Worm (Caenorhabditis elegans) whole organism, L4 larva: ENCODE results near the gene F40F11.3.

Experiments
- F37D6.2 ChIP-seq: sonication (generic microtip); optimal IDR thresholded peaks from 2 replicates; lab custom pipeline; 2016; ENCODE audit warnings: mild to moderate bottlenecking, missing genetic modification characterization, missing compliant biosample characterization
- F49E8.2 ChIP-seq: sonication (generic microtip); optimal IDR thresholded peaks from 2 replicates; lab custom pipeline; 2016; ENCODE audit warnings: missing compliant biosample characterization, mild to moderate bottlenecking, missing genetic modification characterization, borderline replicate concordance
- R02D3.7 ChIP-seq: fragments of 150-350 bp; sonication (generic microtip); optimal IDR thresholded peaks from 3 replicates; lab custom pipeline; 2014; ENCODE audit warnings: missing biosample characterization, missing genetic modification characterization
- T20F7.1 ChIP-seq: fragments of 200-800 bp; sonication (Bioruptor generic); optimal IDR thresholded peaks from 2 replicates; lab custom pipeline; 2018; ENCODE audit warnings: mild to moderate bottlenecking, missing genetic modification characterization, missing compliant biosample characterization
- Y105C5A.15 ChIP-seq: fragments of 200-800 bp; sonication (Bioruptor generic); IDR thresholded peaks from 2 replicates; pipeline ENCODE4 v1.3.6; 2022; ENCODE audit warnings: missing genetic modification characterization, missing compliant biosample characterization
- Y48G9A.11 ChIP-seq: fragments of 200-800 bp; sonication (Bioruptor generic); IDR thresholded peaks from 2 replicates; pipeline ENCODE4 v1.3.6; 2022; ENCODE audit warnings: missing genetic modification reagents, missing genetic modification characterization, missing compliant biosample characterization
- Y5F2A.4 ChIP-seq: fragments of 200-800 bp; sonication (Bioruptor generic); optimal IDR thresholded peaks from 2 replicates; lab custom pipeline; 2018; ENCODE audit warnings: mild to moderate bottlenecking, missing genetic modification characterization, missing compliant biosample characterization
- Y75B8A.6 ChIP-seq: fragments of 200-800 bp; sonication (Bioruptor generic); IDR thresholded peaks from 2 replicates; pipeline ENCODE4 v1.3.6; 2022; ENCODE audit warnings: missing genetic modification reagents, missing genetic modification characterization, missing compliant biosample characterization
- ZK546.5 ChIP-seq, 2 experiments: sonication (generic microtip); optimal IDR thresholded peaks; 2 replicates each; lab custom pipeline; 2017; ENCODE audit warnings: missing biosample characterization in 2 of 2, missing genetic modification characterization in 2 of 2
- aha-1 ChIP-seq: fragments of 150-350 bp; peaks from one replicate; lab custom pipeline; 2014; ENCODE audit warnings: missing biosample characterization, missing genetic modification characterization
- aly-2 ChIP-seq: sonication (generic microtip); optimal IDR thresholded peaks from 2 replicates; lab custom pipeline; 2018; ENCODE audit warnings: missing biosample characterization, missing genetic modification characterization
- arid-1 ChIP-seq: fragments of 200-800 bp; sonication (Bioruptor generic); conservative IDR thresholded peaks from 2 replicates; pipeline ENCODE4 v1.3.6; 2022; ENCODE audit warnings: missing genetic modification reagents, missing genetic modification characterization, missing compliant biosample characterization
- ceh-20 ChIP-seq: fragments of 200-800 bp; sonication (Bioruptor generic); IDR thresholded peaks from 2 replicates; pipeline ENCODE4 v1.3.6; 2022; ENCODE audit warnings: missing genetic modification reagents, missing genetic modification characterization, missing compliant biosample characterization
- ceh-28 ChIP-seq: fragments of 150-350 bp; optimal IDR thresholded peaks from 2 replicates; lab custom pipeline; 2014; ENCODE audit warnings: missing biosample characterization, missing genetic modification reagents, missing genetic modification characterization
- ceh-62 ChIP-seq: sonication (generic microtip); optimal IDR thresholded peaks from 2 replicates; lab custom pipeline; 2017; ENCODE audit warnings: missing biosample characterization, missing genetic modification characterization
- ceh-82 ChIP-seq: sonication (generic microtip); optimal IDR thresholded peaks from 2 replicates; lab custom pipeline; 2017; ENCODE audit warnings: missing biosample characterization, missing genetic modification characterization
- cey-2 ChIP-seq: sonication (generic microtip); optimal IDR thresholded peaks from 3 replicates; lab custom pipeline; 2017; ENCODE audit warnings: missing genetic modification characterization, mild to moderate bottlenecking, missing compliant biosample characterization, antibody characterized with exemption, borderline replicate concordance; ENCODE audit not compliant: insufficient read depth
- daf-12 ChIP-seq: fragments of 150-350 bp; optimal IDR thresholded peaks from 2 replicates; lab custom pipeline; 2014; ENCODE audit warnings: missing biosample characterization, missing genetic modification reagents, missing genetic modification characterization
- daf-16 ChIP-seq, 3 experiments: sonication (generic microtip); optimal IDR thresholded peaks; 2 replicates each; lab custom pipeline; 2016 to 2017; ENCODE audit warnings: missing genetic modification characterization in 3 of 3, missing genetic modification reagents in 3 of 3, mild to moderate bottlenecking in 2 of 3, missing compliant biosample characterization in 2 of 3, missing biosample characterization in 1 of 3, moderate library complexity in 1 of 3
- daf-8 ChIP-seq: fragments of 200-800 bp; sonication (Bioruptor generic); IDR thresholded peaks from 2 replicates; pipeline ENCODE4 v1.3.6; 2022; ENCODE audit warnings: missing genetic modification characterization, missing compliant biosample characterization
- dmd-6 ChIP-seq: fragments of 200-800 bp; sonication (Bioruptor generic); IDR thresholded peaks from 2 replicates; pipeline ENCODE4 v1.3.6; 2022; ENCODE audit warnings: missing genetic modification reagents, missing genetic modification characterization, missing compliant biosample characterization
- dve-1 ChIP-seq: sonication (generic microtip); optimal IDR thresholded peaks from 2 replicates; lab custom pipeline; 2017; ENCODE audit warnings: antibody characterized with exemption, mild to moderate bottlenecking, missing genetic modification characterization, missing compliant biosample characterization; ENCODE audit not compliant: insufficient read depth
- egl-27 ChIP-seq: sonication (generic microtip); optimal IDR thresholded peaks from 3 replicates; lab custom pipeline; 2017; ENCODE audit warnings: missing biosample characterization, missing genetic modification reagents, missing genetic modification characterization
- egl-43 ChIP-seq: fragments of 200-800 bp; sonication (Bioruptor generic); IDR thresholded peaks from 2 replicates; pipeline ENCODE4 v1.3.6; 2022; ENCODE audit warnings: missing genetic modification reagents, missing genetic modification characterization, missing compliant biosample characterization
- gei-8 ChIP-seq: fragments of 200-800 bp; sonication (Bioruptor generic); optimal IDR thresholded peaks from 2 replicates; lab custom pipeline; 2018; ENCODE audit warnings: mild to moderate bottlenecking, missing genetic modification characterization, missing compliant biosample characterization
- hlh-11 ChIP-seq: fragments of 200-800 bp; sonication (Bioruptor generic); optimal IDR thresholded peaks from 2 replicates; lab custom pipeline; 2018; ENCODE audit warnings: mild to moderate bottlenecking, missing genetic modification characterization, missing compliant biosample characterization
- jun-1 ChIP-seq: fragments of 150-350 bp; optimal IDR thresholded peaks from 2 replicates; lab custom pipeline; 2014; ENCODE audit warnings: missing biosample characterization, missing genetic modification reagents, missing genetic modification characterization
- lin-1 ChIP-seq: fragments of 200-800 bp; sonication (Bioruptor generic); IDR thresholded peaks from 2 replicates; pipeline ENCODE4 v1.3.6; 2022; ENCODE audit warnings: missing genetic modification reagents, missing genetic modification characterization, missing compliant biosample characterization
- lin-15B ChIP-seq: fragments of 150-350 bp; sonication (generic microtip); optimal IDR thresholded peaks from 3 replicates; lab custom pipeline; 2014; ENCODE audit warnings: missing biosample characterization, missing genetic modification characterization
- lin-38 ChIP-seq: fragments of 200-800 bp; sonication (Bioruptor generic); IDR thresholded peaks from 2 replicates; pipeline ENCODE4 v1.3.6; 2022; ENCODE audit warnings: missing genetic modification reagents, missing genetic modification characterization, missing compliant biosample characterization
- lir-3 ChIP-seq: sonication (generic microtip); optimal IDR thresholded peaks from 2 replicates; lab custom pipeline; 2016; ENCODE audit warnings: mild to moderate bottlenecking, missing genetic modification characterization, missing compliant biosample characterization
- lsy-2 ChIP-seq, 2 experiments: fragments of 150-350 bp in 1 of 2; sonication (generic microtip) in 1 of 2; optimal IDR thresholded peaks; 2 replicates each; lab custom pipeline; 2014 to 2017; ENCODE audit warnings: missing biosample characterization in 2 of 2, missing genetic modification characterization in 2 of 2
- madf-9 ChIP-seq: fragments of 200-800 bp; sonication (Bioruptor generic); conservative IDR thresholded peaks from 2 replicates; pipeline ENCODE4 v1.3.6; 2022; ENCODE audit warnings: missing genetic modification reagents, missing genetic modification characterization, missing compliant biosample characterization
- mdl-1 ChIP-seq, 2 experiments: fragments of 150-350 bp in 1 of 2; sonication (generic microtip) in 1 of 2; optimal IDR thresholded peaks; 2 replicates each; lab custom pipeline; 2014 to 2017; ENCODE audit warnings: missing biosample characterization in 2 of 2, missing genetic modification characterization in 2 of 2
- mep-1 ChIP-seq: fragments of 150-350 bp; sonication (generic microtip); optimal IDR thresholded peaks from 3 replicates; lab custom pipeline; 2014; ENCODE audit warnings: missing biosample characterization, missing genetic modification characterization
- mxl-2 ChIP-seq: fragments of 200-800 bp; sonication (Bioruptor generic); conservative IDR thresholded peaks from 2 replicates; pipeline ENCODE4 v1.3.6; 2022; ENCODE audit warnings: missing genetic modification reagents, missing genetic modification characterization, missing compliant biosample characterization
- nhr-10 ChIP-seq: fragments of 150-350 bp; optimal IDR thresholded peaks from 2 replicates; lab custom pipeline; 2014; ENCODE audit warnings: missing biosample characterization, missing genetic modification characterization
- nhr-111 ChIP-seq: fragments of 200-800 bp; sonication (Bioruptor generic); optimal IDR thresholded peaks from 2 replicates; lab custom pipeline; 2018; ENCODE audit warnings: mild to moderate bottlenecking, missing genetic modification characterization, missing compliant biosample characterization
- nhr-25 ChIP-seq: sonication (generic microtip); optimal IDR thresholded peaks from 2 replicates; lab custom pipeline; 2017; ENCODE audit warnings: missing genetic modification characterization, mild to moderate bottlenecking, missing compliant biosample characterization, antibody characterized with exemption, moderate library complexity, borderline replicate concordance; ENCODE audit not compliant: insufficient read depth
- nhr-76 ChIP-seq: fragments of 150-350 bp; optimal IDR thresholded peaks from 2 replicates; lab custom pipeline; 2014; ENCODE audit warnings: missing biosample characterization, missing genetic modification characterization
- nhr-77 ChIP-seq: fragments of 150-350 bp; optimal IDR thresholded peaks from 2 replicates; lab custom pipeline; 2014; ENCODE audit warnings: missing biosample characterization, missing genetic modification characterization
- pqm-1 ChIP-seq: sonication (generic microtip); optimal IDR thresholded peaks from 2 replicates; lab custom pipeline; 2017; ENCODE audit warnings: missing biosample characterization, missing genetic modification characterization
- set-16 ChIP-seq: fragments of 200-800 bp; sonication (Bioruptor generic); IDR thresholded peaks from 2 replicates; pipeline ENCODE4 v1.3.6; 2022; ENCODE audit warnings: missing genetic modification reagents, missing genetic modification characterization, missing compliant biosample characterization
- skn-1 ChIP-seq: fragments of 150-350 bp; optimal IDR thresholded peaks from 2 replicates; lab custom pipeline; 2014; ENCODE audit warnings: missing biosample characterization, missing genetic modification characterization
- snpc-4 ChIP-seq: fragments of 150-350 bp; optimal IDR thresholded peaks from 2 replicates; lab custom pipeline; 2014; ENCODE audit warnings: missing biosample characterization, missing genetic modification characterization
- spr-1 ChIP-seq: sonication (generic microtip); optimal IDR thresholded peaks from 2 replicates; lab custom pipeline; 2016; ENCODE audit warnings: mild to moderate bottlenecking, missing genetic modification characterization, missing compliant biosample characterization
- tag-97 ChIP-seq: fragments of 200-800 bp; sonication (Bioruptor generic); IDR thresholded peaks from 2 replicates; pipeline ENCODE4 v1.3.6; 2022; ENCODE audit warnings: missing genetic modification characterization, missing compliant biosample characterization
- unc-130 ChIP-seq: sonication (generic microtip); optimal IDR thresholded peaks from 2 replicates; lab custom pipeline; 2016; ENCODE audit warnings: missing genetic modification reagents, missing genetic modification characterization, missing compliant biosample characterization
- zfp-2 ChIP-seq: sonication (generic microtip); optimal IDR thresholded peaks from 2 replicates; lab custom pipeline; 2016; ENCODE audit warnings: mild to moderate bottlenecking, missing genetic modification characterization, missing compliant biosample characterization
- zip-11 ChIP-seq: fragments of 200-800 bp; sonication (Bioruptor generic); IDR thresholded peaks from 2 replicates; pipeline ENCODE4 v1.3.6; 2022; ENCODE audit warnings: missing genetic modification characterization, missing compliant biosample characterization
- ztf-7 ChIP-seq: fragments of 150-350 bp; optimal IDR thresholded peaks from 2 replicates; lab custom pipeline; 2014; ENCODE audit warnings: missing biosample characterization, missing genetic modification characterization

F40F11.3 gene

ce11 chrIV:11566146-11566545 lies 27.7 kb downstream of the F40F11.3 start, which contains the start of gene sec-24.1:
sec-24.1 (minus strand) TSS chrIV:11566194.
- TF ChIP-seq ZK546.5 (tag; optimal IDR thresholded peaks at IDR 0.05; lab: Kevin White, UChicago): peak in 1 of 2 experiments; percentile 18
- TF ChIP-seq gei-8 (GFP tag; lab: Kevin White, UChicago): no peak
- TF ChIP-seq set-16: peak; percentile 49; the same call in 1 of the 2 replicates
- peak in 1 of 2 experiments; percentile 58 for TF ChIP-seq daf-16 (GFP tag; optimal IDR thresholded peaks at IDR 0.05; lab: Kevin White, UChicago)
- peak; percentile 54 for TF ChIP-seq daf-16 (tag; optimal IDR thresholded peaks at IDR 0.05; lab: Kevin White, UChicago)
- TF ChIP-seq lsy-2 (tag; optimal IDR thresholded peaks at IDR 0.05; lab: Kevin White, UChicago): peak; percentile 99 to 100
- TF ChIP-seq snpc-4 (tag; lab: Kevin White, UChicago): no peak
- TF ChIP-seq mxl-2 (GFP tag; lab: Robert Waterston, UW): no peak
- TF ChIP-seq dve-1 (tag; lab: Kevin White, UChicago): peak; percentile 95
- TF ChIP-seq ceh-62 (tag; lab: Kevin White, UChicago): no peak
- TF ChIP-seq nhr-111 (GFP tag; lab: Kevin White, UChicago): no peak
- peak; percentile 55; the same call in 1 of the 2 replicates for TF ChIP-seq madf-9 (GFP tag; lab: Robert Waterston, UW)
- peak; percentile 67 for TF ChIP-seq aha-1 (tag; lab: Kevin White, UChicago)
- TF ChIP-seq mdl-1 (tag; optimal IDR thresholded peaks at IDR 0.05; lab: Kevin White, UChicago): peak; percentile 25 to 40
- peak; percentile 54 for TF ChIP-seq dmd-6 (GFP tag; lab: Robert Waterston, UW)
- TF ChIP-seq R02D3.7: no peak
- no peak for TF ChIP-seq lir-3 (tag; lab: Kevin White, UChicago)
- peak; percentile 77 for TF ChIP-seq arid-1
- no peak for TF ChIP-seq egl-27 (tag; lab: Kevin White, UChicago)
- TF ChIP-seq unc-130 (GFP tag; lab: Kevin White, UChicago): peak; percentile 28
- no peak for TF ChIP-seq tag-97
- TF ChIP-seq spr-1 (tag; lab: Kevin White, UChicago): peak; percentile 71
- TF ChIP-seq cey-2 (tag; lab: Kevin White, UChicago): no peak
- peak; percentile 83 for TF ChIP-seq nhr-77
- TF ChIP-seq egl-43 (GFP tag; lab: Robert Waterston, UW): no peak
- no peak for TF ChIP-seq Y75B8A.6 (GFP tag; lab: Robert Waterston, UW)
- peak; percentile 80 for TF ChIP-seq lin-38 (GFP tag; lab: Robert Waterston, UW)
- TF ChIP-seq F37D6.2 (tag; lab: Kevin White, UChicago): peak; percentile 35
- TF ChIP-seq lin-15B (tag; lab: Kevin White, UChicago): no peak
- no peak for TF ChIP-seq daf-8 (GFP tag; lab: Robert Waterston, UW)
- TF ChIP-seq zip-11: no peak
- TF ChIP-seq hlh-11 (tag; lab: Kevin White, UChicago): peak; percentile 96
- no peak for TF ChIP-seq Y105C5A.15 (GFP tag; lab: Robert Waterston, UW)
- TF ChIP-seq skn-1 (tag; lab: Kevin White, UChicago): no peak
- TF ChIP-seq daf-12 (tag; lab: Kevin White, UChicago): no peak
- no peak for TF ChIP-seq F49E8.2 (tag; lab: Kevin White, UChicago)
- TF ChIP-seq pqm-1: no peak
- no peak for TF ChIP-seq lin-1 (GFP tag; lab: Robert Waterston, UW)
- peak; percentile 44 for TF ChIP-seq nhr-10 (tag; lab: Kevin White, UChicago)
- TF ChIP-seq Y5F2A.4 (GFP tag; lab: Kevin White, UChicago): no peak
- no peak for TF ChIP-seq aly-2
- TF ChIP-seq jun-1: peak; percentile 53
- TF ChIP-seq ztf-7: peak; percentile 73
- TF ChIP-seq zfp-2 (tag; lab: Kevin White, UChicago): peak; percentile 7
- TF ChIP-seq Y48G9A.11: no peak
- TF ChIP-seq nhr-76 (tag; lab: Kevin White, UChicago): no peak
- TF ChIP-seq ceh-82 (tag; lab: Kevin White, UChicago): no peak
- TF ChIP-seq nhr-25 (tag; lab: Kevin White, UChicago): peak; percentile 50
- peak; percentile 77 for TF ChIP-seq ceh-20 (GFP tag; lab: Robert Waterston, UW)
- peak; percentile 71 for TF ChIP-seq T20F7.1 (GFP tag; lab: Kevin White, UChicago)
- TF ChIP-seq mep-1 (tag; lab: Kevin White, UChicago): peak; percentile 92
- TF ChIP-seq ceh-28 (tag; lab: Kevin White, UChicago): no peak
